Worm (Caenorhabditis elegans) whole organism, L4 larva: Measurements from ENCODE around the gene C04E12.5.

Source experiments
- lin-15B ChIP-seq: fragments of 150-350 bp; sonication (generic microtip); optimal IDR thresholded peaks from 3 replicates; lab custom pipeline; 2014; ENCODE audit warnings: missing biosample characterization, missing genetic modification characterization
- unc-130 ChIP-seq: sonication (generic microtip); optimal IDR thresholded peaks from 2 replicates; lab custom pipeline; 2016; ENCODE audit warnings: missing genetic modification reagents, missing genetic modification characterization, missing compliant biosample characterization
- unc-62 ChIP-seq, 3 experiments: fragments of 150-350 bp in 1 of 3; sonication (generic microtip); optimal IDR thresholded peaks in 2 of 3; peaks in 1 of 3; 1 replicate in 1 of 3; 2 replicates in 2 of 3; lab custom pipeline; 2014 to 2017; ENCODE audit warnings: missing biosample characterization in 3 of 3, missing genetic modification characterization in 3 of 3, missing genetic modification reagents in 3 of 3, missing genotype in 1 of 3
- zag-1 ChIP-seq: fragments of 150-350 bp; optimal IDR thresholded peaks from 2 replicates; lab custom pipeline; 2014; ENCODE audit warnings: missing biosample characterization, missing genetic modification characterization

DNA sequence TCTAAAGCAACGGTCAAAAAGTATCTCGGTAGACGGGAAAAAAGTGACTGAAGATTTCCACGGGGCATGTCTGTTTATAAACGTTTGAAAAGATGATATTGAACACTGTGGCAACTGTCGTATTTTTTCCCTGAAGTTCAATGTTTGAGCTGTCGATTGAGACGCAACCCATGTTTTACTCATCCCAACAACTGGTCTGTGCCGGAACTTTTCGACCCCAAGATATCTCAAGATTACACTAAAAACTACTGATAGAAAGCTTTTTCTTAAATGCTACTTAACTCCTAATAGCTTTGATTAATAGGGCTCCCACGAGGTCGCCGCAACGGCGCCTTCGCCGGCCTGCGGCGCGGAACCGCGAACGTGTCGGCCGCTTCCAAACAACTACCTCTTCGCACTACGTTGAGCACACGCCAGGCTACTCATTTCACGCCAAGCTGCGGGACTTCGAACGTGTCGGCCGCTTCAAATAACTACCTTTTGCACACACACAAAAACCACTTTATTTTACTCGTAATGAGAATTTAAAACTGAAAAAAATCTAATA is 36.4 kb downstream of the C04E12.5 start, which contains the start of gene T20D4.15:
- TF ChIP-seq unc-62 (GFP tag; optimal IDR thresholded peaks at IDR 0.05 in 1 of 2; lab: Kevin White, UChicago) (no peak), unc-62 (tag; optimal IDR thresholded peaks at IDR 0.05; lab: Kevin White, UChicago) (no peak), unc-130 (no peak), lin-15B (no peak), zag-1 (no peak)
